Worm (Caenorhabditis elegans) whole organism, L2 larva: ENCODE results near the gene cest-4.
A peak's percentile ranks its signal among the peaks of the same experiment; 100 is the strongest.

Source experiments
- C34F6.9 ChIP-seq: fragments of 150-350 bp; optimal IDR thresholded peaks from 2 replicates; lab custom pipeline; 2014; ENCODE audit warnings: missing biosample characterization, missing genetic modification characterization
- R02D3.7 ChIP-seq: fragments of 150-350 bp; optimal IDR thresholded peaks from 2 replicates; lab custom pipeline; 2014; ENCODE audit warnings: missing biosample characterization, missing genetic modification characterization
- Y55F3AM.14 ChIP-seq: fragments of 200-800 bp; sonication (Bioruptor generic); optimal IDR thresholded peaks from 2 replicates; lab custom pipeline; 2018; ENCODE audit warnings: mild to moderate bottlenecking, missing genetic modification characterization, missing compliant biosample characterization
- ZK546.5 ChIP-seq: sonication (generic microtip); optimal IDR thresholded peaks from 2 replicates; lab custom pipeline; 2017; ENCODE audit warnings: missing biosample characterization, missing genetic modification characterization
- alr-1 ChIP-seq: fragments of 150-350 bp; optimal IDR thresholded peaks from 2 replicates; lab custom pipeline; 2014; ENCODE audit warnings: missing biosample characterization, missing genetic modification characterization
- aly-2 ChIP-seq: fragments of 150-350 bp; optimal IDR thresholded peaks from 2 replicates; lab custom pipeline; 2014; ENCODE audit warnings: missing biosample characterization, missing genetic modification characterization
- ama-1 ChIP-seq: fragments of 150-350 bp; optimal IDR thresholded peaks from 2 replicates; lab custom pipeline; 2018; ENCODE audit warnings: inconsistent platforms
- blmp-1 ChIP-seq: sonication (generic microtip); optimal IDR thresholded peaks from 2 replicates; lab custom pipeline; 2017; ENCODE audit warnings: missing genetic modification characterization, mild to moderate bottlenecking, missing compliant biosample characterization, antibody characterized with exemption, moderate library complexity; ENCODE audit not compliant: insufficient read depth
- ceh-82 ChIP-seq: fragments of 150-350 bp; optimal IDR thresholded peaks from 2 replicates; lab custom pipeline; 2014; ENCODE audit warnings: missing biosample characterization, missing genetic modification characterization
- crh-2 ChIP-seq: sonication (generic microtip); optimal IDR thresholded peaks from 2 replicates; lab custom pipeline; 2017; ENCODE audit warnings: missing biosample characterization, missing genetic modification characterization
- dmd-4 ChIP-seq: sonication (generic microtip); optimal IDR thresholded peaks from 2 replicates; lab custom pipeline; 2017; ENCODE audit warnings: missing biosample characterization, missing genetic modification characterization
- egl-27 ChIP-seq: sonication (generic microtip); optimal IDR thresholded peaks from 3 replicates; lab custom pipeline; 2017; ENCODE audit warnings: missing biosample characterization, missing genetic modification reagents, missing genetic modification characterization
- elt-1 ChIP-seq: fragments of 150-350 bp; optimal IDR thresholded peaks from 2 replicates; lab custom pipeline; 2014; ENCODE audit warnings: missing biosample characterization, missing genetic modification characterization
- elt-3 ChIP-seq: sonication (generic microtip); optimal IDR thresholded peaks from 2 replicates; lab custom pipeline; 2017; ENCODE audit warnings: missing biosample characterization, missing genetic modification characterization
- fos-1 ChIP-seq: fragments of 150-350 bp; optimal IDR thresholded peaks from 2 replicates; lab custom pipeline; 2014; ENCODE audit warnings: missing biosample characterization, missing genetic modification characterization
- gmeb-1 ChIP-seq: fragments of 150-350 bp; optimal IDR thresholded peaks from 2 replicates; lab custom pipeline; 2014; ENCODE audit warnings: missing biosample characterization, missing genetic modification characterization
- lin-11 ChIP-seq: fragments of 150-350 bp; sonication (generic microtip); optimal IDR thresholded peaks from 2 replicates; lab custom pipeline; 2014; ENCODE audit warnings: missing biosample characterization, missing genetic modification characterization, inconsistent platforms, mixed read lengths
- lin-13 ChIP-seq: fragments of 150-350 bp; optimal IDR thresholded peaks from 2 replicates; lab custom pipeline; 2014; ENCODE audit warnings: missing biosample characterization, missing genetic modification reagents, missing genetic modification characterization
- lin-39 ChIP-seq: fragments of 150-350 bp; optimal IDR thresholded peaks from 2 replicates; lab custom pipeline; 2014; ENCODE audit warnings: missing biosample characterization, missing genetic modification reagents, missing genetic modification characterization
- lsy-2 ChIP-seq, 2 experiments: fragments of 150-350 bp in 1 of 2; sonication (generic microtip) in 1 of 2; optimal IDR thresholded peaks; 2 replicates each; lab custom pipeline; 2014 to 2017; ENCODE audit warnings: missing biosample characterization in 2 of 2, missing genetic modification characterization in 2 of 2
- mab-5 ChIP-seq: fragments of 150-350 bp; optimal IDR thresholded peaks from 2 replicates; lab custom pipeline; 2014; ENCODE audit warnings: missing biosample characterization, missing genetic modification characterization
- mbf-1 ChIP-seq: sonication (generic microtip); optimal IDR thresholded peaks from 2 replicates; lab custom pipeline; 2017; ENCODE audit warnings: missing biosample characterization, missing genetic modification characterization
- mdl-1 ChIP-seq, 2 experiments: fragments of 150-350 bp in 1 of 2; sonication (generic microtip) in 1 of 2; optimal IDR thresholded peaks; 2 replicates each; lab custom pipeline; 2017; ENCODE audit warnings: missing biosample characterization in 2 of 2, missing genetic modification characterization in 2 of 2
- nhr-10 ChIP-seq: sonication (generic microtip); optimal IDR thresholded peaks from 2 replicates; lab custom pipeline; 2017; ENCODE audit warnings: missing biosample characterization, missing genetic modification characterization
- nhr-11 ChIP-seq: fragments of 150-350 bp; optimal IDR thresholded peaks from 2 replicates; lab custom pipeline; 2014; ENCODE audit warnings: missing biosample characterization, missing genetic modification characterization
- nhr-12 ChIP-seq: fragments of 150-350 bp; optimal IDR thresholded peaks from 2 replicates; lab custom pipeline; 2014; ENCODE audit warnings: missing biosample characterization, missing genetic modification characterization
- nhr-129 ChIP-seq: fragments of 150-350 bp; optimal IDR thresholded peaks from 2 replicates; lab custom pipeline; 2014; ENCODE audit warnings: missing biosample characterization, missing genetic modification characterization
- nhr-21 ChIP-seq: fragments of 150-350 bp; optimal IDR thresholded peaks from 2 replicates; lab custom pipeline; 2014; ENCODE audit warnings: missing biosample characterization, missing genetic modification characterization
- nhr-23 ChIP-seq: fragments of 150-350 bp; optimal IDR thresholded peaks from 2 replicates; lab custom pipeline; 2014; ENCODE audit warnings: missing biosample characterization, missing genetic modification reagents, missing genetic modification characterization
- nhr-237 ChIP-seq: fragments of 150-350 bp; optimal IDR thresholded peaks from 2 replicates; lab custom pipeline; 2014; ENCODE audit warnings: missing biosample characterization, missing genetic modification characterization
- nhr-25 ChIP-seq: fragments of 150-350 bp; sonication (generic microtip); optimal IDR thresholded peaks from 3 replicates; lab custom pipeline; 2014; ENCODE audit warnings: missing biosample characterization, missing genetic modification characterization
- nhr-6 ChIP-seq: fragments of 150-350 bp; optimal IDR thresholded peaks from 2 replicates; lab custom pipeline; 2014; ENCODE audit warnings: missing biosample characterization, missing genetic modification characterization
- nhr-77 ChIP-seq: fragments of 150-350 bp; optimal IDR thresholded peaks from 2 replicates; lab custom pipeline; 2014; ENCODE audit warnings: missing biosample characterization, missing genetic modification characterization
- peb-1 ChIP-seq: fragments of 150-350 bp; optimal IDR thresholded peaks from 2 replicates; lab custom pipeline; 2014; ENCODE audit warnings: missing biosample characterization, missing genetic modification characterization
- sem-4 ChIP-seq: fragments of 150-350 bp; optimal IDR thresholded peaks from 2 replicates; lab custom pipeline; 2014; ENCODE audit warnings: missing biosample characterization, missing genetic modification reagents, missing genetic modification characterization
- skn-1 ChIP-seq: sonication (generic microtip); optimal IDR thresholded peaks from 2 replicates; lab custom pipeline; 2017; ENCODE audit warnings: missing biosample characterization, missing genetic modification characterization
- sma-3 ChIP-seq: sonication (generic microtip); optimal IDR thresholded peaks from 2 replicates; lab custom pipeline; 2016; ENCODE audit warnings: missing genetic modification reagents, missing genetic modification characterization, missing compliant biosample characterization
- snpc-4 ChIP-seq: fragments of 150-350 bp; optimal IDR thresholded peaks from 2 replicates; lab custom pipeline; 2014; ENCODE audit warnings: missing biosample characterization, missing genetic modification characterization
- unc-55 ChIP-seq: fragments of 150-350 bp; sonication (generic microtip); optimal IDR thresholded peaks from 3 replicates; lab custom pipeline; 2014; ENCODE audit warnings: missing biosample characterization, missing genetic modification reagents, missing genetic modification characterization
- unc-62 ChIP-seq: fragments of 150-350 bp; optimal IDR thresholded peaks from 2 replicates; lab custom pipeline; 2014; ENCODE audit warnings: missing biosample characterization, missing genetic modification reagents, missing genetic modification characterization
- zag-1 ChIP-seq: fragments of 150-350 bp; optimal IDR thresholded peaks from 2 replicates; lab custom pipeline; 2014; ENCODE audit warnings: missing biosample characterization, missing genetic modification characterization
- ztf-1 ChIP-seq: fragments of 200-800 bp; sonication (Bioruptor generic); conservative IDR thresholded peaks from 2 replicates; pipeline ENCODE4 v1.3.6; 2022; ENCODE audit warnings: missing genetic modification characterization, missing compliant biosample characterization
- ztf-11 ChIP-seq: sonication (generic microtip); optimal IDR thresholded peaks from 2 replicates; lab custom pipeline; 2017; ENCODE audit warnings: missing biosample characterization, missing genetic modification characterization
- ztf-4 ChIP-seq: fragments of 150-350 bp; optimal IDR thresholded peaks from 2 replicates; lab custom pipeline; 2014; ENCODE audit warnings: missing biosample characterization, missing genetic modification characterization

The cest-4 gene

DNA sequence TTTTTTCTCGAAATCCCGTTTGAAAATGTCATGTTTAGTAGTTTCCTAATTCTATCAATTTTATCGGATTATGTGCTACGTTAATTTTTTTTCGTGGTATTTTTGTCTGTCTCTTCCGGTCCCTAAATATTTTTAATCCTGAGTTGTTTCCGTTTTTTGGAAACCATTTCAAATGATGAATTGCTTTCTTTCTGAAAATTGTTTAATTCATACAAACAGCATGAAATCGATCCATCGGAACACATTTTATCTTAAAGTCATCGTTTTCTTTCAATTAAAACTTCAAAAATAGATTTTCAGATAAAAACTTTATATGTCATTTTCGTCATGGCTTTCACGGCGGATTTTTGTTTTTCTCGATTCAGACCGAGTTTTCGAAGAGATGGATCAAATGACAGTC, 39.7 kb downstream of the cest-4 start, which contains the start of gene spd-3:
spd-3 (plus strand) TSS at position 301 of the 400 bp plus-strand sequence.
- no peak for TF ChIP-seq mdl-1 (tag; optimal IDR thresholded peaks at IDR 0.05; lab: Kevin White, UChicago)
- no peak for TF ChIP-seq C34F6.9
- no peak for TF ChIP-seq R02D3.7
- TF ChIP-seq nhr-21 (tag; lab: Kevin White, UChicago) = no peak
- no peak for TF ChIP-seq nhr-10 (tag; lab: Kevin White, UChicago)
- TF ChIP-seq ama-1 (lab: Kevin White, UChicago) = no peak
- TF ChIP-seq lin-13 (GFP tag; lab: Kevin White, UChicago) = no peak

DNA sequence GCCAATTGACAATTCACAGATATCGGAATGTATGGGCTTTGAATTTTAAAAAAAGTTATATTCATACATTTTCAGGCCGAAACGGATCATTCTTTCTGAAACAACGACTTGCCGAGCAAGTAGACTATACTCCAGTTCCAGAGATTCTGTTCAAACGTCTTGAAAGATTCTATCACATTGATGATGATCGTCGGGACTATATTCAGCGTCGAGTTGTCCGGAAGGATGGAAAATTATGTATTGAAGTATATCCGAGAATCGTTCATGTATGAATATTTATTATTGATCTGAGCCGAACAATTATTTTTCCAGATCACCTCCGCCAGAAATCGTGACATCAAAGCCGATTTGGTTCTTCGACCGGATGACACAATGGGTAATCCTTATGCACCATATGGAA, 44.5 kb downstream of the cest-4 start:
- TF ChIP-seq elt-3 (no peak), Y55F3AM.14 (GFP tag; lab: Kevin White, UChicago) (no peak), crh-2 (tag; lab: Kevin White, UChicago) (no peak), sma-3 (GFP tag; lab: Kevin White, UChicago) (no peak), ZK546.5 (tag; lab: Kevin White, UChicago) (no peak), R02D3.7 (no peak)

DNA sequence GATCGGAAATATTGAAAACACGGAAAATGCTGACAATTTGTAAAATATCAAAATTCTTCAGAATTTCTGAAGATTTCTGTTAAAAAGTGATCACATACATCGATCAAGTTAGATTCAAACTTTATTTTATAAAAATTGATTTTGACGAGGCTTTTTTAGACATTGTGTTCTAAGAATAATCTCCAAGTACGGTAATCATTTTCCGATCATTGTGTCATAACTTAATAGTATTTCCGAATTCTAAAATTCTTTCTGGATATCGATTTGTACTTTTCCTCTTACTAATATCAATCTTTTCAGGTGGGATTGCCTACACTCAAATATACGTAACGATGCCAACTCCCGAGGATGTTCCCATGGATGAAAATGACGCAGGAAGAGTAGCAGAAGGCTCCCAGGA, 45.1 kb downstream of the cest-4 start, which contains the start of gene usp-4:
usp-4 (plus strand) TSS at position 301 of the 400 bp plus-strand sequence.
- TF ChIP-seq nhr-23 (tag; lab: Kevin White, UChicago) (no peak), C34F6.9 (no peak), dmd-4 (tag; lab: Kevin White, UChicago) (no peak), Y55F3AM.14 (GFP tag; lab: Kevin White, UChicago) (no peak), nhr-25 (no peak), blmp-1 (no peak), lin-39 (tag; lab: Kevin White, UChicago) (no peak), nhr-21 (tag; lab: Kevin White, UChicago) (no peak), mbf-1 (no peak), ztf-4 (tag; lab: Kevin White, UChicago) (no peak), alr-1 (tag; lab: Kevin White, UChicago) (no peak), ztf-11 (tag; lab: Kevin White, UChicago) (no peak), R02D3.7 (no peak), peb-1 (tag; lab: Kevin White, UChicago) (no peak), lin-13 (GFP tag; lab: Kevin White, UChicago) (no peak), ceh-82 (tag; lab: Kevin White, UChicago) (no peak)

DNA sequence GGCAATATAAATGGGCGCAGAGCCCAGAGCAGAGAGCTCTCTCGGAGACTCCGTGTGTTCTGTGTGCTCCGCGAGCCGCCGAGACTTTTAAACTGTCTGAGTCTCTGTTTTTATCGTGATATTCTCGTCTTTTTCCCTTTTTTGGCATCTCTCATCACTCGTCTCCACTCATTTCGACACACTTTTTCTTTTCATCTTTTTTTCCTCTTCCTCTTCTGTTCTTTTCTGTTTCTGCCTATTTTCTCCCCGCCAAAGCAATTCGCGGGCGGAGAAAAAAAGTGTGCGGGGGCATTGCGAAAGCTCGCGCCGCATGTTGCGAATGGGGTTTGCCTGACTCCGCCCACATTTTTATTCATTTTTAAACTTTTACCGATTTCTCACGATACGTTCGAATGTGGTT, 45.8 kb downstream of the cest-4 start:
- TF ChIP-seq ZK546.5 (tag; lab: Kevin White, UChicago) (peak; percentile 22), unc-62 (GFP tag; lab: Kevin White, UChicago) (no peak), R02D3.7 (no peak), aly-2 (tag; lab: Kevin White, UChicago) (no peak), nhr-129 (peak; percentile 82), lin-11 (tag; lab: Kevin White, UChicago) (peak; percentile 93), lsy-2 (tag; optimal IDR thresholded peaks at IDR 0.05; lab: Kevin White, UChicago) (peak; percentile 64 to 84), nhr-10 (tag; lab: Kevin White, UChicago) (peak; percentile 14), nhr-237 (peak; percentile 56), lin-39 (tag; lab: Kevin White, UChicago) (no peak), nhr-77 (tag; lab: Kevin White, UChicago) (no peak), ceh-82 (tag; lab: Kevin White, UChicago) (peak; percentile 21), blmp-1 (peak; percentile 31), mbf-1 (no peak), nhr-11 (tag; lab: Kevin White, UChicago) (no peak), Y55F3AM.14 (GFP tag; lab: Kevin White, UChicago) (peak; percentile 59), sem-4 (tag; lab: Kevin White, UChicago) (peak; percentile 77), egl-27 (tag; lab: Kevin White, UChicago) (peak; percentile 81), ztf-11 (tag; lab: Kevin White, UChicago) (peak; percentile 65), fos-1 (peak; percentile 77), alr-1 (tag; lab: Kevin White, UChicago) (no peak), ztf-1 (GFP tag; lab: Robert Waterston, UW) (no peak), nhr-25 (peak; percentile 83), snpc-4 (tag; lab: Kevin White, UChicago) (peak; percentile 28), elt-1 (tag; lab: Kevin White, UChicago) (no peak), gmeb-1 (peak; percentile 88), skn-1 (peak; percentile 82), mdl-1 (tag; optimal IDR thresholded peaks at IDR 0.05; lab: Kevin White, UChicago) (peak in 1 of 2 experiments; percentile 15), zag-1 (tag; lab: Kevin White, UChicago) (peak; percentile 69), peb-1 (tag; lab: Kevin White, UChicago) (no peak), nhr-6 (tag; lab: Kevin White, UChicago) (peak; percentile 49), C34F6.9 (peak; percentile 94), lin-13 (GFP tag; lab: Kevin White, UChicago) (peak; percentile 89), elt-3 (no peak), mab-5 (tag; lab: Kevin White, UChicago) (peak; percentile 88), nhr-23 (tag; lab: Kevin White, UChicago) (no peak), nhr-21 (tag; lab: Kevin White, UChicago) (peak; percentile 77), unc-55 (GFP tag; lab: Kevin White, UChicago) (peak; percentile 93), nhr-12 (tag; lab: Kevin White, UChicago) (no peak)
